Worm (Caenorhabditis elegans) whole organism, mixed stage, embryonic: ENCODE measurements around the gene hpo-28.

ENCODE experiments used
- ces-1 ChIP-seq: fragments of 150-350 bp; optimal IDR thresholded peaks from 2 replicates; lab custom pipeline; 2014; ENCODE audit warnings: missing biosample characterization, missing genetic modification reagents, missing genetic modification characterization
- nhr-237 ChIP-seq: fragments of 150-350 bp; optimal IDR thresholded peaks from 2 replicates; lab custom pipeline; 2014; ENCODE audit warnings: missing biosample characterization, missing genetic modification characterization
- nhr-76 ChIP-seq: sonication (generic microtip); optimal IDR thresholded peaks from 2 replicates; lab custom pipeline; 2017; ENCODE audit warnings: missing biosample characterization, missing genetic modification characterization
- ztf-11 ChIP-seq: fragments of 150-350 bp; optimal IDR thresholded peaks from 2 replicates; lab custom pipeline; 2014; ENCODE audit warnings: missing biosample characterization, missing genetic modification characterization

DNA sequence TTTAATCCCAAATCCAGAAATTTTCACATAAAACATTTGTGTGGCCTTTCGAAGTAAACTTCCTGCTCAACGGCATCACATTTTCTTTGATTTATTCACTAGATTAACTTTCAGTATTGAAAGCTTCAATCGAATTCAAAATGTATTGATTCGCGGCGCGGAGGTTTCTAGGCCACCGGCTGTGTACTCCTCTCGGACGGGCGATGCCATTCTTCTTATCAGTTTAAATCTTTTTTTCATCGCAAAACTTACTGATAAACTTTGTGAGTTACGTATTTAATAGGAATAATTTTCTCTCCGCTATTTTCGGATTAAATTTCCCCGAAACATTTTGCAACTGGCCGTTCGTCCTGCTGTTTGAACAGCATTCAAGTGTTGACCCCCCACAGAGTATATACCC lies 12.8 kb upstream of the hpo-28 start:
- TF ChIP-seq ztf-11 (no peak), nhr-76 (no peak), nhr-237 (no peak), ces-1 (GFP tag; lab: Kevin White, UChicago) (peak; percentile 38)
